Fruit fly (Drosophila melanogaster) whole organism, adult: ENCODE measurements around the gene CG44000.

Experiments used
- CG11617 ChIP-seq: fragments of 200-800 bp; sonication (Bioruptor generic); optimal IDR thresholded peaks from 2 replicates; lab custom pipeline; 2017; ENCODE audit warnings: mild to moderate bottlenecking, missing biosample characterization, missing genetic modification reagents, missing genetic modification characterization
- CG12768 ChIP-seq: fragments of 200-800 bp; sonication (Bioruptor generic); optimal IDR thresholded peaks from 2 replicates; lab custom pipeline; 2017; ENCODE audit warnings: missing biosample characterization, missing genetic modification characterization, mild to moderate bottlenecking, moderate library complexity, missing genetic modification reagents
- CG14711 ChIP-seq: fragments of 200-800 bp; sonication (Bioruptor generic); optimal IDR thresholded peaks from 2 replicates; lab custom pipeline; 2018; ENCODE audit warnings: missing biosample characterization, mild to moderate bottlenecking, missing genetic modification characterization, moderate library complexity
- CG1620 ChIP-seq: fragments of 200-800 bp; sonication (Bioruptor generic); optimal IDR thresholded peaks from 2 replicates; lab custom pipeline; 2016; ENCODE audit warnings: missing biosample characterization, missing genetic modification characterization
- CG33017 ChIP-seq: fragments of 200-800 bp; sonication (Bioruptor generic); optimal IDR thresholded peaks from 2 replicates; lab custom pipeline; 2018; ENCODE audit warnings: missing biosample characterization, mild to moderate bottlenecking, missing genetic modification characterization, moderate library complexity
- CG5204 ChIP-seq: fragments of 200-800 bp; sonication (Bioruptor generic); optimal IDR thresholded peaks from 2 replicates; lab custom pipeline; 2016; ENCODE audit warnings: missing biosample characterization, missing genetic modification characterization
- CG7045 ChIP-seq: fragments of 200-800 bp; sonication (Bioruptor generic); optimal IDR thresholded peaks from 2 replicates; lab custom pipeline; 2017; ENCODE audit warnings: missing biosample characterization, mild to moderate bottlenecking, missing genetic modification characterization
- CG7101 ChIP-seq: fragments of 200-800 bp; sonication (Bioruptor generic); optimal IDR thresholded peaks from 2 replicates; lab custom pipeline; 2018; ENCODE audit warnings: missing biosample characterization, mild to moderate bottlenecking, missing genetic modification characterization, moderate library complexity
- Clk ChIP-seq: fragments of 200-800 bp; sonication (Bioruptor generic); optimal IDR thresholded peaks from 2 replicates; lab custom pipeline; 2017; ENCODE audit warnings: missing biosample characterization, missing genetic modification characterization
- Crg-1 ChIP-seq: fragments of 200-800 bp; sonication (Bioruptor generic); optimal IDR thresholded peaks from 2 replicates; lab custom pipeline; 2016; ENCODE audit warnings: missing biosample characterization, missing genetic modification characterization
- Hr96 ChIP-seq: fragments of 200-800 bp; sonication (Bioruptor generic); optimal IDR thresholded peaks from 2 replicates; lab custom pipeline; 2016; ENCODE audit warnings: missing biosample characterization, missing genetic modification characterization
- Mnt ChIP-seq: fragments of 200-800 bp; sonication (Bioruptor generic); optimal IDR thresholded peaks from 2 replicates; lab custom pipeline; 2016; ENCODE audit warnings: missing biosample characterization, mild to moderate bottlenecking, missing genetic modification characterization
- bab1 ChIP-seq: fragments of 200-800 bp; sonication (Bioruptor generic); optimal IDR thresholded peaks from 3 replicates; lab custom pipeline; 2019; ENCODE audit warnings: missing biosample characterization, mild to moderate bottlenecking, missing genetic modification characterization, moderate library complexity
- cic ChIP-seq: fragments of 200-800 bp; sonication (Bioruptor generic); optimal IDR thresholded peaks from 2 replicates; lab custom pipeline; 2017; ENCODE audit warnings: missing biosample characterization, mild to moderate bottlenecking, missing genetic modification characterization, moderate library complexity
- cnc ChIP-seq, 2 experiments: fragments of >200 bp; optimal IDR thresholded peaks; 2 replicates each; lab custom pipeline; 2017
- kay ChIP-seq: fragments of 200-800 bp; sonication (Bioruptor generic); peaks from one replicate; lab custom pipeline; 2016; ENCODE audit warnings: missing biosample characterization, missing genetic modification characterization, borderline replicate concordance
- ovo ChIP-seq: fragments of 200-800 bp; sonication (Bioruptor generic); optimal IDR thresholded peaks from 2 replicates; lab custom pipeline; 2016; ENCODE audit warnings: missing biosample characterization, missing genetic modification characterization
- pad ChIP-seq: fragments of 200-800 bp; sonication (Bioruptor generic); optimal IDR thresholded peaks from 3 replicates; lab custom pipeline; 2017; ENCODE audit warnings: missing biosample characterization, missing genetic modification characterization, mild to moderate bottlenecking, moderate library complexity, missing genetic modification reagents
- tj ChIP-seq: fragments of 200-800 bp; sonication (Bioruptor generic); optimal IDR thresholded peaks from 3 replicates; lab custom pipeline; 2017; ENCODE audit warnings: missing biosample characterization, mild to moderate bottlenecking, missing genetic modification characterization, moderate library complexity
- toe ChIP-seq: fragments of 200-800 bp; sonication (Bioruptor generic); optimal IDR thresholded peaks from 2 replicates; lab custom pipeline; 2016; ENCODE audit warnings: missing biosample characterization, missing genetic modification characterization

CG44000 gene

dm6 chr2L:5043043-5043442 lies at the start of gene CG44000, which contains the start of the genes CG33995 and CG44001:
CG44000 (plus strand) TSS chr2L:5043270.
CG33995 (plus strand) TSS chr2L:5043270.
CG44001 (plus strand) TSS chr2L:5043270.
- TF ChIP-seq tj (peak; percentile 94), Clk (peak; percentile 53), bab1 (GFP tag; lab: Kevin White, UChicago) (peak; percentile 69), CG7045 (GFP tag; lab: Kevin White, UChicago) (no peak), CG5204 (no peak), kay (GFP tag; lab: Kevin White, UChicago) (no peak), toe (GFP tag; lab: Kevin White, UChicago) (peak; percentile 62), cic (GFP tag; lab: Kevin White, UChicago) (peak; percentile 20), Crg-1 (GFP tag; lab: Kevin White, UChicago) (peak; percentile 63), CG7101 (tag; lab: Kevin White, UChicago) (peak; percentile 70), cnc (optimal IDR thresholded peaks at IDR 0.05; lab: Kevin White, UChicago) (no peak), ovo (no peak), CG33017 (tag; lab: Kevin White, UChicago) (no peak), CG11617 (peak; percentile 22), CG12768 (GFP tag; lab: Kevin White, UChicago) (no peak), Mnt (GFP tag; lab: Kevin White, UChicago) (peak; percentile 75), CG1620 (GFP tag; lab: Kevin White, UChicago) (peak; percentile 81), CG14711 (tag; lab: Kevin White, UChicago) (peak; percentile 48), pad (GFP tag; lab: Kevin White, UChicago) (peak; percentile 57), Hr96 (GFP tag; lab: Kevin White, UChicago) (peak; percentile 69)

DNA sequence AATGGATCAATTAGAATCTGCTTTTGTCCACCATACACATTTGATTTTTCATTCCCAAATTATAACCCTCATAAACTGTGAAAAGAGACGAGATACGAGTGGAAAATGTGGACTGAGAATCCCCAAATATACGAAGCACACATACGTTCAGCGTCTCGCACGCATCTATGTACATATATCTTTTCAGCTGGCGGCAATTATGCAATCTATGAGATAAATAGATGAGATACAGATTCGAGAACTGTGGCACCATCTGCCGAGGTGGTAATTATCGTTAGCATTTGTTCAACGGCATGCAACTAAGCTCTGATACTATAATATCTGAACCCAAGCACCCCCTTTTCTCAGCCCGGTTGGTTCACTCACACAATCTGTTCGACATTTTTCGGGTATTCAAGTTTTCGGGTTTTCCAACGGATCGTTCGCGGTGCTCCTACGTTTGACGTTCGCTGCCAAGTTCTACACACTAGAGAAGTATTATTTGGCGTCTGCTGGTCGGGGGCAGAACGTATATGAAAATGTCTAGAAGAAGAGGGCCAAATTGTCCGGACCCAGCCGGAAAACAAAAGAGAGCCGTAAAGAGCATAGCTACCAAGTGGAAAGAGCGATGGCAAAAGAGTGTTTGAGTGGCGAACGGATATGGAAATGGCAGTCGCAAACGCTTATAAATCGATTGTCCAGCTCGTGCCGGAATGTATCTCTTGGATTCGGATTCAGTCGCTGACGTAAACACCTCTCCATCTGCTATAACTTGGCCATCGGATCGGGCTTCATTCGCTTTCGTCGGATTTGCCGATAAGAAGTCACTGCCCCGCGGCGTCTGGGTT lies 47.8 kb upstream of the CG44000 start:
- TF ChIP-seq Hr96 (GFP tag; lab: Kevin White, UChicago), result no peak
- TF ChIP-seq tj, result no peak
- no peak for TF ChIP-seq Mnt (GFP tag; lab: Kevin White, UChicago)
- no peak for TF ChIP-seq CG14711 (tag; lab: Kevin White, UChicago)
- TF ChIP-seq kay (GFP tag; lab: Kevin White, UChicago), result no peak
- no peak for TF ChIP-seq CG7101 (tag; lab: Kevin White, UChicago)
- TF ChIP-seq CG5204, result no peak
- no peak for TF ChIP-seq CG11617
- TF ChIP-seq toe (GFP tag; lab: Kevin White, UChicago), result no peak
- TF ChIP-seq cic (GFP tag; lab: Kevin White, UChicago), result no peak
- TF ChIP-seq Crg-1 (GFP tag; lab: Kevin White, UChicago), result no peak
- TF ChIP-seq CG7045 (GFP tag; lab: Kevin White, UChicago), result no peak
- TF ChIP-seq bab1 (GFP tag; lab: Kevin White, UChicago), result no peak
- no peak for TF ChIP-seq CG1620 (GFP tag; lab: Kevin White, UChicago)
- TF ChIP-seq cnc (optimal IDR thresholded peaks at IDR 0.05; lab: Kevin White, UChicago), result no peak
- TF ChIP-seq Clk, result no peak
- TF ChIP-seq pad (GFP tag; lab: Kevin White, UChicago), result no peak
- TF ChIP-seq CG33017 (tag; lab: Kevin White, UChicago), result no peak

- no peak for TF ChIP-seq CG7045 (GFP tag; lab: Kevin White, UChicago)
- TF ChIP-seq CG5204, result no peak
- no peak for TF ChIP-seq CG12768 (GFP tag; lab: Kevin White, UChicago)
These were observed 47.3 kb upstream of the CG44000 start for dm6 chr2L:4995837-4996136.

DNA sequence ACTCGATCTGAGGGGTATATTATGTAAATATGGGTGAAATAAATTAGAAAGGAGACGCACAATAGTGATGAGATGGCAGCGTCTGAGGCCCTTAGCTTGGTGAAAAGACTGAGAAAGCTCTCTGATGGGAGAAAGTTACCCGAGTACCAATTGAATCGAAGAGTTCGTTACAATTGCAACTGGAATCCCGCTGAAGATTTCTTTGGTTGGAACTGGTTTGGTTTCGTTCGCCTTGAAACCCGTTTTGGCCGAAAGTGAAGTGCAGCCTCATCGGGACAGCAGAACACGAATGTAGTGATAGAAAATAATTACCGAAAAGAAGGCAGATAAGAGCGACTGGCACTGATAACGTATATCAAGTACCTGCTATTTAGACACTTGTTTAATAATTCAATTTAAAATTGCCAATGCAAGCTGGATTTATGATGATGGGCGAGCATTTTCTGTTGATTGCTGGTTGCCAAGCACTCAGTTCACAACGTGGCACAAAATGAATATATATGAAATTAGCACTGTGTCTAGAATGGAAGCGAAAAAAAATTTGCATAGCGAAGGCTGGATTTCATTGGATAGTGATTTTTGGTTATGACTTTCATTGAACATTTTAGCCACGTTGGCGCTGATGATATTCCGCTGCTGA lies 46.7 kb upstream of the CG44000 start:
- peak; percentile 82 for TF ChIP-seq tj
- TF ChIP-seq Hr96 (GFP tag; lab: Kevin White, UChicago), result no peak

DNA sequence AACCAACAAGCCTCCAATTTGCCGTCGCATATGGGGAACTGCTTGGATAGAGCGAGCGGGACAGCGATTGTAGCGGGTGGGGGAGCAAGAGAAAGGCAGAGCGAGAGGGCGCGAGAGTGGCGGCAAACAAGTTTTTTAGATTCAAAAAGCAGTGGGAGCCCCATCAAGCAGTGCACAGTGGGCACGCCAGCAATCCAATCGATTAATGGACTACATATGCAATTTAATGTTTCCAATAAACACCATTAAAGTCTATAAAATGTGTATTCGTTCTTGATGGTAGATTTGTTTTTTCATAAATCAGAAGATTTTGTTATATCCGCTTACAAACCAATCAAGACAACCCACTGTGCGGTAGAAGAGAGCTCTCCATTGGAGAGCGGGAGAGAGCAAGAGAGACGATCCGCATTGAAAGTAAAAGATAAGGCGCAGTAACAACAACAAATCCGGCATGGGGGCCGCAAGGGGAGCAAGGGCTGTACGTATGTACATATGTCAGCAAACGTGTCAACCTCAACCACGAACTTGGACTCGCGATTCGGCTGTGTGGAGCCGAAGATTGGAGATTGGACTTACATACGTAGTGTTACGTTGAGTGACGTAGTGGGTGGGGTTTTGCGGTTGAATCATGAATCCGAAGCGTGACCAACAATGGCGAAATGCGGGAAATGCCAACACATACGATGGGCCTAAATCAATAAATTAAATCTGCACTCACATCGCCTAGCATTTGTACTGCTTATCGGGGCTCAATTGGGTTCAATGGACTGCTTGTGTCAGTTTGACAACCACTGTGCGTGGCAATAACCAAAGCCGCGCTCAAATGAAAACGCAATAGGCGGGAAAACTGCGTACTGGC lies 45.4 kb upstream of the CG44000 start:
- peak; percentile 92 for TF ChIP-seq bab1 (GFP tag; lab: Kevin White, UChicago)
- TF ChIP-seq Clk, result peak; percentile 90
- peak; percentile 93 for TF ChIP-seq CG33017 (tag; lab: Kevin White, UChicago)
- no peak for TF ChIP-seq CG5204
- peak; percentile 94 for TF ChIP-seq CG11617
- TF ChIP-seq cnc (optimal IDR thresholded peaks at IDR 0.05; lab: Kevin White, UChicago), result no peak
- peak; percentile 79 for TF ChIP-seq Mnt (GFP tag; lab: Kevin White, UChicago)
- TF ChIP-seq cic (GFP tag; lab: Kevin White, UChicago), result peak; percentile 95
- peak; percentile 96 for TF ChIP-seq Hr96 (GFP tag; lab: Kevin White, UChicago)
- peak; percentile 84 for TF ChIP-seq ovo
- TF ChIP-seq kay (GFP tag; lab: Kevin White, UChicago), result peak; percentile 47
- peak; percentile 91 for TF ChIP-seq CG14711 (tag; lab: Kevin White, UChicago)
- peak; percentile 92 for TF ChIP-seq CG1620 (GFP tag; lab: Kevin White, UChicago)
- peak; percentile 79 for TF ChIP-seq Crg-1 (GFP tag; lab: Kevin White, UChicago)
- TF ChIP-seq CG7101 (tag; lab: Kevin White, UChicago), result peak; percentile 95
- TF ChIP-seq pad (GFP tag; lab: Kevin White, UChicago), result peak; percentile 95
- TF ChIP-seq CG12768 (GFP tag; lab: Kevin White, UChicago), result peak; percentile 93
- peak; percentile 81 for TF ChIP-seq tj
- peak; percentile 51 for TF ChIP-seq toe (GFP tag; lab: Kevin White, UChicago)
- peak; percentile 94 for TF ChIP-seq CG7045 (GFP tag; lab: Kevin White, UChicago)
